Worm (Caenorhabditis elegans) whole organism, L4 larva: ENCODE data around the gene tsp-20.

Experiments used
- F10B5.3 ChIP-seq: sonication (generic microtip); optimal IDR thresholded peaks from 2 replicates; lab custom pipeline; 2016; ENCODE audit warnings: mild to moderate bottlenecking, missing genetic modification characterization, missing compliant biosample characterization
- F26F4.8 ChIP-seq: fragments of 200-800 bp; sonication (Bioruptor generic); conservative IDR thresholded peaks from 2 replicates; pipeline ENCODE4 v1.3.6; 2022; ENCODE audit warnings: missing genetic modification characterization, missing compliant biosample characterization
- F49E8.2 ChIP-seq: sonication (generic microtip); optimal IDR thresholded peaks from 2 replicates; lab custom pipeline; 2016; ENCODE audit warnings: missing compliant biosample characterization, mild to moderate bottlenecking, missing genetic modification characterization, borderline replicate concordance
- T20F7.1 ChIP-seq: fragments of 200-800 bp; sonication (Bioruptor generic); optimal IDR thresholded peaks from 2 replicates; lab custom pipeline; 2018; ENCODE audit warnings: mild to moderate bottlenecking, missing genetic modification characterization, missing compliant biosample characterization
- T26A8.4 ChIP-seq: fragments of 200-800 bp; sonication (Bioruptor generic); IDR thresholded peaks from 2 replicates; pipeline ENCODE4 v1.3.6; 2022; ENCODE audit warnings: missing genetic modification characterization, missing compliant biosample characterization
- ZK546.5 ChIP-seq, 2 experiments: sonication (generic microtip); optimal IDR thresholded peaks; 2 replicates each; lab custom pipeline; 2017; ENCODE audit warnings: missing biosample characterization in 2 of 2, missing genetic modification characterization in 2 of 2
- aha-1 ChIP-seq: fragments of 150-350 bp; peaks from one replicate; lab custom pipeline; 2014; ENCODE audit warnings: missing biosample characterization, missing genetic modification characterization
- aly-2 ChIP-seq: sonication (generic microtip); optimal IDR thresholded peaks from 2 replicates; lab custom pipeline; 2018; ENCODE audit warnings: missing biosample characterization, missing genetic modification characterization
- ama-1 ChIP-seq: fragments of 150-350 bp; optimal IDR thresholded peaks from 2 replicates; lab custom pipeline; 2014; ENCODE audit warnings: inconsistent platforms, mixed read lengths
- attf-4 ChIP-seq: sonication (generic microtip); optimal IDR thresholded peaks from 3 replicates; lab custom pipeline; 2017; ENCODE audit warnings: missing biosample characterization, missing genetic modification characterization
- ceh-28 ChIP-seq: fragments of 150-350 bp; optimal IDR thresholded peaks from 2 replicates; lab custom pipeline; 2014; ENCODE audit warnings: missing biosample characterization, missing genetic modification reagents, missing genetic modification characterization
- ceh-82 ChIP-seq: sonication (generic microtip); optimal IDR thresholded peaks from 2 replicates; lab custom pipeline; 2017; ENCODE audit warnings: missing biosample characterization, missing genetic modification characterization
- ces-1 ChIP-seq: fragments of 150-350 bp; sonication (generic microtip); optimal IDR thresholded peaks from 4 replicates; lab custom pipeline; 2014; ENCODE audit warnings: missing biosample characterization, missing genetic modification reagents, missing genetic modification characterization
- ctbp-1 ChIP-seq: fragments of 200-800 bp; sonication (Bioruptor generic); IDR thresholded peaks from 2 replicates; pipeline ENCODE4 v1.3.6; 2022; ENCODE audit warnings: missing genetic modification reagents, missing genetic modification characterization, missing compliant biosample characterization
- daf-16 ChIP-seq, 3 experiments: sonication (generic microtip); optimal IDR thresholded peaks; 2 replicates each; lab custom pipeline; 2016 to 2017; ENCODE audit warnings: missing genetic modification characterization in 3 of 3, missing genetic modification reagents in 3 of 3, mild to moderate bottlenecking in 2 of 3, missing compliant biosample characterization in 2 of 3, missing biosample characterization in 1 of 3, moderate library complexity in 1 of 3
- daf-8 ChIP-seq: fragments of 200-800 bp; sonication (Bioruptor generic); IDR thresholded peaks from 2 replicates; pipeline ENCODE4 v1.3.6; 2022; ENCODE audit warnings: missing genetic modification characterization, missing compliant biosample characterization
- dmd-9 ChIP-seq: fragments of 200-800 bp; sonication (Bioruptor generic); IDR thresholded peaks from 2 replicates; pipeline ENCODE4 v1.3.6; 2022; ENCODE audit warnings: missing genetic modification reagents, missing genetic modification characterization, missing compliant biosample characterization
- dve-1 ChIP-seq: sonication (generic microtip); optimal IDR thresholded peaks from 2 replicates; lab custom pipeline; 2017; ENCODE audit warnings: antibody characterized with exemption, mild to moderate bottlenecking, missing genetic modification characterization, missing compliant biosample characterization; ENCODE audit not compliant: insufficient read depth
- gei-8 ChIP-seq: fragments of 200-800 bp; sonication (Bioruptor generic); optimal IDR thresholded peaks from 2 replicates; lab custom pipeline; 2018; ENCODE audit warnings: mild to moderate bottlenecking, missing genetic modification characterization, missing compliant biosample characterization
- jun-1 ChIP-seq: fragments of 150-350 bp; optimal IDR thresholded peaks from 2 replicates; lab custom pipeline; 2014; ENCODE audit warnings: missing biosample characterization, missing genetic modification reagents, missing genetic modification characterization
- lin-1 ChIP-seq: fragments of 200-800 bp; sonication (Bioruptor generic); IDR thresholded peaks from 2 replicates; pipeline ENCODE4 v1.3.6; 2022; ENCODE audit warnings: missing genetic modification reagents, missing genetic modification characterization, missing compliant biosample characterization
- lin-15B ChIP-seq: fragments of 150-350 bp; sonication (generic microtip); optimal IDR thresholded peaks from 3 replicates; lab custom pipeline; 2014; ENCODE audit warnings: missing biosample characterization, missing genetic modification characterization
- lin-29 ChIP-seq: fragments of 200-800 bp; sonication (Bioruptor generic); IDR thresholded peaks from 2 replicates; pipeline ENCODE4 v1.3.6; 2022; ENCODE audit warnings: missing genetic modification reagents, missing genetic modification characterization, missing compliant biosample characterization
- lin-38 ChIP-seq: fragments of 200-800 bp; sonication (Bioruptor generic); IDR thresholded peaks from 2 replicates; pipeline ENCODE4 v1.3.6; 2022; ENCODE audit warnings: missing genetic modification reagents, missing genetic modification characterization, missing compliant biosample characterization
- mdl-1 ChIP-seq, 2 experiments: fragments of 150-350 bp in 1 of 2; sonication (generic microtip) in 1 of 2; optimal IDR thresholded peaks; 2 replicates each; lab custom pipeline; 2014 to 2017; ENCODE audit warnings: missing biosample characterization in 2 of 2, missing genetic modification characterization in 2 of 2
- mep-1 ChIP-seq: fragments of 150-350 bp; sonication (generic microtip); optimal IDR thresholded peaks from 3 replicates; lab custom pipeline; 2014; ENCODE audit warnings: missing biosample characterization, missing genetic modification characterization
- mxl-2 ChIP-seq: fragments of 200-800 bp; sonication (Bioruptor generic); conservative IDR thresholded peaks from 2 replicates; pipeline ENCODE4 v1.3.6; 2022; ENCODE audit warnings: missing genetic modification reagents, missing genetic modification characterization, missing compliant biosample characterization
- nhr-237 ChIP-seq: sonication (generic microtip); optimal IDR thresholded peaks from 2 replicates; lab custom pipeline; 2017; ENCODE audit warnings: missing biosample characterization, missing genetic modification characterization
- rbr-2 ChIP-seq: sonication (generic microtip); optimal IDR thresholded peaks from 2 replicates; lab custom pipeline; 2016; ENCODE audit warnings: missing genotype, missing genetic modification characterization, missing compliant biosample characterization
- sdz-12 ChIP-seq: fragments of 200-800 bp; sonication (Bioruptor generic); optimal IDR thresholded peaks from 2 replicates; lab custom pipeline; 2018; ENCODE audit warnings: mild to moderate bottlenecking, missing genetic modification characterization, missing compliant biosample characterization
- unc-39 ChIP-seq: sonication (generic microtip); optimal IDR thresholded peaks from 2 replicates; lab custom pipeline; 2017; ENCODE audit warnings: missing biosample characterization, missing genetic modification characterization
- unc-62 ChIP-seq, 3 experiments: fragments of 150-350 bp in 1 of 3; sonication (generic microtip); optimal IDR thresholded peaks in 2 of 3; peaks in 1 of 3; 1 replicate in 1 of 3; 2 replicates in 2 of 3; lab custom pipeline; 2014 to 2017; ENCODE audit warnings: missing biosample characterization in 3 of 3, missing genetic modification characterization in 3 of 3, missing genetic modification reagents in 3 of 3, missing genotype in 1 of 3
- zag-1 ChIP-seq: fragments of 150-350 bp; optimal IDR thresholded peaks from 2 replicates; lab custom pipeline; 2014; ENCODE audit warnings: missing biosample characterization, missing genetic modification characterization
- zfp-2 ChIP-seq: sonication (generic microtip); optimal IDR thresholded peaks from 2 replicates; lab custom pipeline; 2016; ENCODE audit warnings: mild to moderate bottlenecking, missing genetic modification characterization, missing compliant biosample characterization
- ztf-11 ChIP-seq: fragments of 150-350 bp; optimal IDR thresholded peaks from 2 replicates; lab custom pipeline; 2014; ENCODE audit warnings: missing biosample characterization, missing genetic modification characterization

tsp-20 gene

ce11 chrX:11992246-11992645 lies 41.6 kb downstream of the tsp-20 start:
- TF ChIP-seq zfp-2 (no peak), daf-16 (GFP tag; optimal IDR thresholded peaks at IDR 0.05; lab: Kevin White, UChicago) (no peak), daf-16 (tag; optimal IDR thresholded peaks at IDR 0.05; lab: Kevin White, UChicago) (peak; percentile 92), jun-1 (tag; lab: Kevin White, UChicago) (no peak), zag-1 (no peak), dve-1 (tag; lab: Kevin White, UChicago) (peak; percentile 72), aly-2 (tag; lab: Kevin White, UChicago) (no peak), unc-62 (GFP tag; optimal IDR thresholded peaks at IDR 0.05 in 1 of 2; lab: Kevin White, UChicago) (no peak), unc-62 (tag; optimal IDR thresholded peaks at IDR 0.05; lab: Kevin White, UChicago) (no peak), dmd-9 (GFP tag; lab: Robert Waterston, UW) (no peak)
- TF ChIP-seq, all 104 proteins: peak for 2

- TF ChIP-seq mep-1 (tag; lab: Kevin White, UChicago) (no peak), daf-16 (GFP tag; optimal IDR thresholded peaks at IDR 0.05; lab: Kevin White, UChicago) (peak in 1 of 2 experiments; percentile 28), daf-16 (tag; optimal IDR thresholded peaks at IDR 0.05; lab: Kevin White, UChicago) (no peak), attf-4 (tag; lab: Kevin White, UChicago) (no peak), lin-29 (no peak), ceh-28 (tag; lab: Kevin White, UChicago) (no peak)
Measured at ce11 chrX:11987900-11988364, 45.9 kb downstream of the tsp-20 start, which contains the start of gene C49F5.6. C49F5.6 (plus strand) TSS chrX:11988314.

- no peak for TF ChIP-seq F26F4.8
- TF ChIP-seq aha-1 (tag; lab: Kevin White, UChicago), result peak; percentile 35
- no peak for TF ChIP-seq nhr-237
- TF ChIP-seq T20F7.1 (GFP tag; lab: Kevin White, UChicago), result no peak
- no peak for TF ChIP-seq sdz-12 (GFP tag; lab: Kevin White, UChicago)
- TF ChIP-seq, all 104 proteins: peak for 1
Measured at ce11 chrX:11985887-11986286, 48.0 kb downstream of the tsp-20 start, which contains the start of gene C49F5.5. C49F5.5 (plus strand) TSS chrX:11986187.

- no peak for TF ChIP-seq mep-1 (tag; lab: Kevin White, UChicago)
- no peak for TF ChIP-seq daf-8 (GFP tag; lab: Robert Waterston, UW)
- TF ChIP-seq gei-8 (GFP tag; lab: Kevin White, UChicago), result no peak
- TF ChIP-seq F10B5.3 (tag; lab: Kevin White, UChicago), result no peak
- no peak for TF ChIP-seq ctbp-1 (GFP tag; lab: Robert Waterston, UW)
- no peak for TF ChIP-seq lin-1 (GFP tag; lab: Robert Waterston, UW)
- no peak for TF ChIP-seq rbr-2 (tag; lab: Kevin White, UChicago)
- TF ChIP-seq, all 104 proteins: peak for 0
Measured at ce11 chrX:11983576-11984061, 50.2 kb downstream of the tsp-20 start, which contains the start of gene C49F5.3. C49F5.3 (minus strand) TSS chrX:11983626.

DNA sequence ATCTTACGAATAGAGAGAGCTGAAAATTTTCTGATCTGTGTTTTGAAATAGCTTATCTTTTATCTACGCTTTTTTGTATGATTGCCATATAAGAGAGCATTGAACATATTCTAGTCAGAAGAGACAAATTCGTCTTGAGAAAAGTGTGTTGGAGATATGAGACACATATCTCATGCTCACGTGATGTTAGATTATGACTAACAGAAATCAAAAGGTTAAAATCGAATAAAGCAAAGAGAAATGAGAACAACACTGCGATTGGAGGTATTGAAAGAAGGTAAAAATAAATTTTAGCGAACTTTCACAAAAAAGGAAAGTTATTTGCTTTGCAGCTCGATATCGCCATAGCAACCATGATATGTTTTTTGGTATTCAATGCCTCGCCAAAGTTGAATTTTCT lies 51.8 kb downstream of the tsp-20 start, which contains the start of gene nhr-167:
TSS of gene nhr-167 (minus strand) at position 21 of the 400 bp plus-strand sequence.
- TF ChIP-seq ZK546.5 (tag; optimal IDR thresholded peaks at IDR 0.05; lab: Kevin White, UChicago), result no peak
- TF ChIP-seq lin-38 (GFP tag; lab: Robert Waterston, UW), result no peak
- no peak for TF ChIP-seq mxl-2 (GFP tag; lab: Robert Waterston, UW)
- TF ChIP-seq lin-15B (tag; lab: Kevin White, UChicago), result no peak
- no peak for TF ChIP-seq dmd-9 (GFP tag; lab: Robert Waterston, UW)
- no peak for TF ChIP-seq aly-2 (tag; lab: Kevin White, UChicago)
- no peak for TF ChIP-seq ces-1
- no peak for TF ChIP-seq aha-1 (tag; lab: Kevin White, UChicago)
- TF ChIP-seq ama-1 (lab: Kevin White, UChicago), result no peak
- TF ChIP-seq ceh-82 (tag; lab: Kevin White, UChicago), result no peak
- no peak for TF ChIP-seq mep-1 (tag; lab: Kevin White, UChicago)
- no peak for TF ChIP-seq ztf-11 (tag; lab: Kevin White, UChicago)
- TF ChIP-seq F49E8.2, result no peak
- TF ChIP-seq nhr-237, result no peak
- TF ChIP-seq mdl-1 (tag; optimal IDR thresholded peaks at IDR 0.05; lab: Kevin White, UChicago), result no peak
- TF ChIP-seq T26A8.4 (GFP tag; lab: Robert Waterston, UW), result no peak
- TF ChIP-seq zfp-2, result no peak
- TF ChIP-seq unc-39 (tag; lab: Kevin White, UChicago), result no peak
